Fruit fly (Drosophila melanogaster) S2 (cell line): ENCODE results near the gene Megf8.

Experiments
- CG8478 ChIP-seq: fragments of >200 bp; optimal IDR thresholded peaks from 2 replicates; lab custom pipeline; 2018
- CTCF ChIP-seq, 2 experiments: fragments of >200 bp; optimal IDR thresholded peaks; 2 replicates each; lab custom pipeline; 2018

DNA sequence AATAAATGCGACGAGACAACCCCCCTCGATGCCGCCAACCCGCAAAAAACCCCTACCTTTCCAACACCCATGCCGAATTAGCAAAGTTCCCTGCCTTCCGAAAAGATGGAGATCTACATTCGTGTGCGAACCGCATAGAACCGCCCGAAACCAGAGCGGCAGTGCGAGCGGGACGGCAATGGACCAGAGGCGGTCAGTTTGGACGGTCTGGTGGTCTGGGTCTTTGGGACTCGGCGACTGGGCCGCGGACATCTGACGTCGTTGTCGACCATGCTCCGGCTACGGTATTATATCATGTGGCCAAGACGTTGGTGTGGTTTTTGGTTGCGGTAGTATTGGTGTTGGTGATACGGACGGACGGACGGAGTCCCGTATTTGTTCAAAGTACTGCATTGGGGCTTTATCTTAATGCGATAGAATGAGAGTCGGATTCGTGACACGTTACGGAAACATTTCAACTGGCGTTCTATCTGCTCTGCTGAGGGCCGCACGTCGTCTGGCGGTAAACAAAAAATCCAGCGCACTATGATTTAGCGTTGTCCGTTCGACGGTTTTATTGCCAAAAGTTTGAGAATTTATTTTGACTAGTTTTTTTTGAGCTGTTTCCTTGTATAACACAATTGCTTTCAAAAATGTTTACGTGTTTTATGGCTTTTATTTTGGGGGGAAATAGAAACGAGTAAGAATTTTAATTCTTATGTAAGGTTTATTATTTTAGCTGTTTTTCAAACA is 43.6 kb downstream of the Megf8 start:
- no peak for TF ChIP-seq CTCF (optimal IDR thresholded peaks at IDR 0.05; lab: Kevin White, UChicago)
- TF ChIP-seq CG8478 (lab: Kevin White, UChicago) = no peak
